Worm (Caenorhabditis elegans) whole organism, early embryonic: ENCODE measurements around the gene ZK795.3.

Experiments used
- B0310.2 ChIP-seq: sonication (generic microtip); optimal IDR thresholded peaks from 2 replicates; lab custom pipeline; 2016; ENCODE audit warnings: mild to moderate bottlenecking, missing genetic modification characterization, missing compliant biosample characterization
- F13C5.2 ChIP-seq: sonication (generic microtip); optimal IDR thresholded peaks from 2 replicates; lab custom pipeline; 2017; ENCODE audit warnings: mild to moderate bottlenecking, missing genetic modification characterization, inconsistent platforms, missing compliant biosample characterization
- aly-1 ChIP-seq: sonication (generic microtip); optimal IDR thresholded peaks from 2 replicates; lab custom pipeline; 2016; ENCODE audit warnings: missing genetic modification characterization, missing compliant biosample characterization
- ama-1 ChIP-seq: fragments of 150-350 bp; optimal IDR thresholded peaks from 2 replicates; lab custom pipeline; 2014
- ceh-13 ChIP-seq: fragments of 200-800 bp; sonication (Bioruptor generic); optimal IDR thresholded peaks from 2 replicates; lab custom pipeline; 2018; ENCODE audit warnings: mild to moderate bottlenecking, missing genetic modification characterization, missing compliant biosample characterization
- ceh-36 ChIP-seq: sonication (generic microtip); optimal IDR thresholded peaks from 2 replicates; lab custom pipeline; 2016; ENCODE audit warnings: missing genetic modification characterization, inconsistent platforms, missing compliant biosample characterization
- ets-7 ChIP-seq: sonication (generic microtip); optimal IDR thresholded peaks from 2 replicates; lab custom pipeline; 2016; ENCODE audit warnings: missing genotype, missing genetic modification characterization, missing compliant biosample characterization
- flt-1 ChIP-seq: fragments of 200-800 bp; sonication (Bioruptor generic); IDR thresholded peaks from 2 replicates; pipeline ENCODE4 v1.3.6; 2022; ENCODE audit warnings: missing genetic modification characterization, missing compliant biosample characterization
- hmbx-1 ChIP-seq: sonication (generic microtip); optimal IDR thresholded peaks from 2 replicates; lab custom pipeline; 2016; ENCODE audit warnings: mild to moderate bottlenecking, missing genetic modification characterization, missing compliant biosample characterization
- hmg-4 ChIP-seq: fragments of 200-800 bp; sonication (Bioruptor generic); optimal IDR thresholded peaks from 2 replicates; lab custom pipeline; 2018; ENCODE audit warnings: mild to moderate bottlenecking, missing genetic modification characterization, missing compliant biosample characterization
- hnd-1 ChIP-seq: sonication (generic microtip); optimal IDR thresholded peaks from 2 replicates; lab custom pipeline; 2016; ENCODE audit warnings: missing genetic modification characterization, missing compliant biosample characterization
- pes-1 ChIP-seq: fragments of 200-800 bp; sonication (Bioruptor generic); IDR thresholded peaks from 2 replicates; pipeline ENCODE4 v1.3.6; 2022; ENCODE audit warnings: missing genetic modification reagents, missing genetic modification characterization, missing compliant biosample characterization
- scrt-1 ChIP-seq: fragments of 200-800 bp; sonication (Bioruptor generic); IDR thresholded peaks from 2 replicates; pipeline ENCODE4 v1.3.6; 2022; ENCODE audit warnings: missing genetic modification characterization, missing compliant biosample characterization
- sea-1 ChIP-seq: fragments of 200-800 bp; sonication (Bioruptor generic); conservative IDR thresholded peaks from 2 replicates; pipeline ENCODE4 v1.3.6; 2022; ENCODE audit warnings: missing genetic modification characterization, missing compliant biosample characterization
- tbx-11 ChIP-seq: fragments of 200-800 bp; sonication (Bioruptor generic); IDR thresholded peaks from 2 replicates; pipeline ENCODE4 v1.3.6; 2022; ENCODE audit warnings: missing genetic modification characterization, missing compliant biosample characterization
- tbx-37 ChIP-seq: fragments of 200-800 bp; sonication (Bioruptor generic); conservative IDR thresholded peaks from 2 replicates; pipeline ENCODE4 v1.3.6; 2022; ENCODE audit warnings: missing genetic modification reagents, missing genetic modification characterization, missing compliant biosample characterization
- tra-4 ChIP-seq: sonication (generic microtip); optimal IDR thresholded peaks from 2 replicates; lab custom pipeline; 2017; ENCODE audit warnings: missing genetic modification characterization, missing compliant biosample characterization

Gene ZK795.3

DNA sequence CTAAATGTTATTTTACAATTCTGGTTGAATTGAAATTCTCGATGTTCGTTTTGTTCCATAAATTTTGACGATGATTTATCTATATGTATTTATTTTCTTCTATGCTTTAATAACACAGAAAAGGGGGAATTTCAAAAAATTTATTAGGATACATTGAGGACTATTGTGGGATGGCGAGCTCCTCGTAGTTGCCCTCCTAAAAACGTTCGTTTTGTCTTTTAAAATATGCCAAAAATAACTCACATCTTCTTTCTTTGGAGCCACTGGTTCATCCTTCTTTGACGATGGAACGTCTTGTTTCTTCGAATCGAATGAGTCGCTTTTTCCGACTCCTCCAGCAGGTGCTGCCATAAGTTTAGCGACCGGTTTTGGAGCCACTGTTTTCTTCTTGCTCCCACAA lies 11.4 kb downstream of the ZK795.3 start:
- TF ChIP-seq hmg-4 (GFP tag; lab: Kevin White, UChicago) (no peak), pes-1 (GFP tag; lab: Robert Waterston, UW) (no peak), B0310.2 (no peak), flt-1 (GFP tag; lab: Robert Waterston, UW) (no peak), scrt-1 (GFP tag; lab: Robert Waterston, UW) (no peak), tbx-11 (GFP tag; lab: Robert Waterston, UW) (no peak), hmbx-1 (tag; lab: Kevin White, UChicago) (no peak), hnd-1 (tag; lab: Kevin White, UChicago) (no peak), F13C5.2 (tag; lab: Kevin White, UChicago) (no peak), aly-1 (tag; lab: Kevin White, UChicago) (no peak), sea-1 (no peak), tra-4 (tag; lab: Kevin White, UChicago) (no peak)

- TF ChIP-seq tra-4 (tag; lab: Kevin White, UChicago) (no peak), ceh-13 (GFP tag; lab: Kevin White, UChicago) (no peak), sea-1 (no peak), tbx-37 (GFP tag; lab: Robert Waterston, UW) (no peak), flt-1 (GFP tag; lab: Robert Waterston, UW) (no peak), ceh-36 (tag; lab: Kevin White, UChicago) (no peak), hmbx-1 (tag; lab: Kevin White, UChicago) (no peak)
These were observed 11.9 kb downstream of the ZK795.3 start, which contains the start of gene K08E7.4 for ce11 chrIV:12571047-12571446. TSS of gene K08E7.4 (minus strand) at chrIV:12571147.

DNA sequence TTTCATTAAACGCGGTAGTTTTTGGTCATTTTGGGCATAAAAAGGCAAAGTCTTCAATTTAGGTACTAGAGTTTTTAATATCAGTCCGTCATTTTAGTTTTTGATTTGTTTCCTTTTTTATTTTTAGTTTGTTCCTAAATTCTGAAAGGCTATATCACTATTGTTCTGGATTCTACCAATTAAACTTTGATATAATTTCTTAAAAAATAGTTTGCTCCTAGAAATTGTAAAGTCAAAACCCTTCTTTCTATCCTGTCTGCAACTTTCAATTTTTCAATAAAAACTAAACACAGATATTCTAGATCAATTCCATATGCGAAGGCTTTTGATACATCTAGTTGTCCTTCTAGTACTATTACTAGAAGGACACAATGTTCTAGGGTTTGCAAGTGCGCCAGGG lies 13.9 kb downstream of the ZK795.3 start, which contains the start of gene K08E7.5:
K08E7.5 (plus strand) TSS at position 301 of the 400 bp plus-strand sequence.
- TF ChIP-seq ceh-36 (tag; lab: Kevin White, UChicago) = no peak
- no peak for TF ChIP-seq F13C5.2 (tag; lab: Kevin White, UChicago)
- TF ChIP-seq hnd-1 (tag; lab: Kevin White, UChicago) = no peak

DNA sequence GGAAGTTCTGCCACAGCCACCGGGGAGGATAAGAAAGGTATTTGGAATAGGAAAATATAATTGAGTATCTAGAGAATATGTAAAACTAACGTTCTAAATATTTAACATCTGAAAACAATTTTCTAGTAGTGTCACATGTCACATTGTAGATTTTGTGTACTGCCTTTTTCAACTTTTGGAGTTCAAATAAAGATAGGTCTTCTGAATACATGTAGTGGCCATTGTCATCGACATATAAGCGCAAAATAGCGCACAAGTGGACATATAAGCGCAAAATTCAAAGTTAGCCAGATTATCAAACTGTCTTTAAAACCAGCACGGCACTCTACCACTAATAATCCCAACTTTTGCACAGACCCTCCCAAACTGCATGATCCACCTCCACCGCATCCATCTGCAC lies 15.1 kb downstream of the ZK795.3 start:
- TF ChIP-seq ceh-13 (GFP tag; lab: Kevin White, UChicago) (no peak), pes-1 (GFP tag; lab: Robert Waterston, UW) (no peak), tra-4 (tag; lab: Kevin White, UChicago) (no peak), aly-1 (tag; lab: Kevin White, UChicago) (no peak), F13C5.2 (tag; lab: Kevin White, UChicago) (no peak), B0310.2 (no peak), ets-7 (tag; lab: Kevin White, UChicago) (no peak), ama-1 (lab: Kevin White, UChicago) (no peak), hmbx-1 (tag; lab: Kevin White, UChicago) (no peak), hmg-4 (GFP tag; lab: Kevin White, UChicago) (no peak), flt-1 (GFP tag; lab: Robert Waterston, UW) (no peak), scrt-1 (GFP tag; lab: Robert Waterston, UW) (no peak), sea-1 (no peak), tbx-11 (GFP tag; lab: Robert Waterston, UW) (no peak), ceh-36 (tag; lab: Kevin White, UChicago) (no peak), hnd-1 (tag; lab: Kevin White, UChicago) (no peak), tbx-37 (GFP tag; lab: Robert Waterston, UW) (no peak)

DNA sequence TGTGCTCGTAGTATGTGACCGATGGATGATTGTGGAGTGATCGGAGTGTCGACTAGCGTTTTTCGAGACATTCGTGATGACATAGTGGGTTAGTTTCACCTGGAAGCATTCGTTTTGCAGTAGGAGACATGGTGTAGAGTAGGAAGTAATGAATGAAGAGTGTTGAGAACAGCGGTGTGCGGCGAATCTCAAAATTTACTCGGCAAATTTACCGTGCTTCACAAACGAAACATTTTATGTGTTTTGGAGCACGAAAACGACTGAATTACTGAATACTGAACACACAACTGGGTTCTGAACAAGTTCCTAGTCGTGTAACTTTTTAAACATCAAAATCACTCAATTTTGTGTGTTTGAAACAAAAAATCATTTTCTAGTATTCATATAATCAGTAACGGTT lies 21.9 kb downstream of the ZK795.3 start, which contains the start of gene K08E7.6:
K08E7.6 (minus strand) TSS at position 101 of the 400 bp plus-strand sequence.
- no peak for TF ChIP-seq sea-1
- TF ChIP-seq ceh-36 (tag; lab: Kevin White, UChicago) = no peak
- no peak for TF ChIP-seq hnd-1 (tag; lab: Kevin White, UChicago)
- no peak for TF ChIP-seq tbx-11 (GFP tag; lab: Robert Waterston, UW)
- no peak for TF ChIP-seq ama-1 (lab: Kevin White, UChicago)
- TF ChIP-seq ets-7 (tag; lab: Kevin White, UChicago) = no peak
- TF ChIP-seq pes-1 (GFP tag; lab: Robert Waterston, UW) = no peak
- no peak for TF ChIP-seq tra-4 (tag; lab: Kevin White, UChicago)
- no peak for TF ChIP-seq tbx-37 (GFP tag; lab: Robert Waterston, UW)

DNA sequence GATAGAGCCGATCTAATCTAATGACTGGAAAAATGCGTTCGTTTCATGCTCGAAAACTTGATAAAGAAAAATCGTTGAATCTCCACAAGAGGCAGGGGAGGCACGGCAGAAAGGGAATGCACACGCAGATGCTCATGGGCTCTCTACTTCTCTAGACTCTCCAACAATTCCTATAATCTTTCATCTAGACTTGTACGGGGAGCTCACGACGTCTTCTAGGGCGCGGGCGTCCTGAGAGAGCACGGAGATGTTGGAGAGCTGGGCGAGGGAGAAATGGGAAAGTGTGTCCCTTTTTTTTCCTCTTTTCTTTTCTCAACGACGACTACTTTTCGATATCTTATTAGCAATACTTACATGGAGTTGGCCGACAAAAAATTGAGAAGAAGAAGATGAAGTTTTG lies 24.0 kb downstream of the ZK795.3 start:
- TF ChIP-seq hmbx-1 (tag; lab: Kevin White, UChicago) (no peak), ceh-13 (GFP tag; lab: Kevin White, UChicago) (no peak), hmg-4 (GFP tag; lab: Kevin White, UChicago) (no peak), tra-4 (tag; lab: Kevin White, UChicago) (no peak), tbx-37 (GFP tag; lab: Robert Waterston, UW) (no peak), pes-1 (GFP tag; lab: Robert Waterston, UW) (no peak), flt-1 (GFP tag; lab: Robert Waterston, UW) (no peak), ceh-36 (tag; lab: Kevin White, UChicago) (no peak), sea-1 (no peak), B0310.2 (no peak)

DNA sequence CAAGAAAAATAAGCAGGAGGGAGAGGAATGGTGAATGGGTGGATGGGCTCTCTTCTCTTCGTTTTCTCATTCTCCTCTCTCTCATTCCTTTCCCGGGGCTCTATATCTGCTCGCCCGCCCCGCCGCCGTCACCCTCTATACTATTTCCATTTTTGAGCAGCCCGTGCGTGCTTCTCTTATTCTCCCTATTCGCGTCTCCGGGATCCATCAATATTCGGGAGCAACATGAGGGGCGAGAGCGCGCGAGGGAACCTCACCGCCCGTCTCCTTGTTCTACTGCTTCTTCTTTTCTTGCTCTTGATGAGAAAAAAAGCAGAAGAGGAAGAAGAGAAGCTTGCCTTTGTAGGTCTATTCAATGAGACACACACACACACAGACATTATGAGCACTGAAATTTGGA lies 25.0 kb downstream of the ZK795.3 start:
- no peak for TF ChIP-seq pes-1 (GFP tag; lab: Robert Waterston, UW)
- no peak for TF ChIP-seq flt-1 (GFP tag; lab: Robert Waterston, UW)
- no peak for TF ChIP-seq F13C5.2 (tag; lab: Kevin White, UChicago)
- no peak for TF ChIP-seq ama-1 (lab: Kevin White, UChicago)
- no peak for TF ChIP-seq tra-4 (tag; lab: Kevin White, UChicago)
- TF ChIP-seq sea-1 = no peak
- TF ChIP-seq hnd-1 (tag; lab: Kevin White, UChicago) = no peak
- TF ChIP-seq tbx-37 (GFP tag; lab: Robert Waterston, UW) = no peak
- TF ChIP-seq ceh-13 (GFP tag; lab: Kevin White, UChicago) = no peak
- no peak for TF ChIP-seq hmbx-1 (tag; lab: Kevin White, UChicago)
- no peak for TF ChIP-seq ceh-36 (tag; lab: Kevin White, UChicago)
- no peak for TF ChIP-seq scrt-1 (GFP tag; lab: Robert Waterston, UW)
